Fruit fly (Drosophila melanogaster) whole organism, embryonic: ENCODE results near the gene CG34290.

Experiments used
- Adf1 ChIP-seq: fragments of 200-800 bp; sonication (Bioruptor generic); IDR thresholded peaks from 2 replicates; pipeline ENCODE4 v1.3.6; 2022; ENCODE audit warnings: missing biosample characterization, missing genetic modification characterization
- Atf3 ChIP-seq: fragments of 200-800 bp; sonication (Bioruptor generic); optimal IDR thresholded peaks from 3 replicates; lab custom pipeline; 2016; ENCODE audit warnings: missing biosample characterization, missing genetic modification characterization
- CG10267 ChIP-seq: fragments of 200-800 bp; sonication (Bioruptor generic); optimal IDR thresholded peaks from 2 replicates; lab custom pipeline; 2018; ENCODE audit warnings: missing biosample characterization, mild to moderate bottlenecking, missing genetic modification characterization, moderate library complexity
- CG10959 ChIP-seq: fragments of 200-800 bp; sonication (Bioruptor generic); IDR thresholded peaks from 2 replicates; pipeline ENCODE4 v1.3.6; 2022; ENCODE audit warnings: missing biosample characterization, missing genetic modification characterization
- CG10979 ChIP-seq: fragments of 200-800 bp; sonication (Bioruptor generic); optimal IDR thresholded peaks from 2 replicates; lab custom pipeline; 2018; ENCODE audit warnings: missing biosample characterization, mild to moderate bottlenecking, missing genetic modification characterization, moderate library complexity
- CG12071 ChIP-seq: fragments of 200-800 bp; sonication (Bioruptor generic); optimal IDR thresholded peaks from 3 replicates; lab custom pipeline; 2018; ENCODE audit warnings: missing biosample characterization, mild to moderate bottlenecking, missing genetic modification characterization
- CG13123 ChIP-seq: fragments of 200-800 bp; sonication (Bioruptor generic); optimal IDR thresholded peaks from 2 replicates; lab custom pipeline; 2016; ENCODE audit warnings: missing biosample characterization, missing genetic modification characterization
- CG14441 ChIP-seq: fragments of 200-800 bp; sonication (Bioruptor generic); IDR thresholded peaks from 2 replicates; pipeline ENCODE4 v1.3.6; 2022; ENCODE audit warnings: missing biosample characterization, missing genetic modification characterization
- CG18764 ChIP-seq: fragments of 200-800 bp; sonication (Bioruptor generic); optimal IDR thresholded peaks from 3 replicates; lab custom pipeline; 2016; ENCODE audit warnings: missing biosample characterization, missing genetic modification characterization
- CG2202 ChIP-seq: fragments of 200-800 bp; sonication (Bioruptor generic); optimal IDR thresholded peaks from 2 replicates; lab custom pipeline; 2018; ENCODE audit warnings: missing biosample characterization, mild to moderate bottlenecking, missing genetic modification characterization
- CG30431 ChIP-seq: fragments of 200-800 bp; sonication (Bioruptor generic); optimal IDR thresholded peaks from 2 replicates; lab custom pipeline; 2017; ENCODE audit warnings: missing biosample characterization, missing genetic modification characterization
- CG3407 ChIP-seq: fragments of 200-800 bp; sonication (Bioruptor generic); optimal IDR thresholded peaks from 2 replicates; lab custom pipeline; 2018; ENCODE audit warnings: missing biosample characterization, mild to moderate bottlenecking, missing genetic modification characterization
- CG4282 ChIP-seq: fragments of 200-800 bp; sonication (Bioruptor generic); optimal IDR thresholded peaks from 2 replicates; lab custom pipeline; 2016; ENCODE audit warnings: missing biosample characterization, missing genetic modification characterization
- CG4424 ChIP-seq: fragments of 200-800 bp; sonication (Bioruptor generic); optimal IDR thresholded peaks from 3 replicates; lab custom pipeline; 2016; ENCODE audit warnings: missing biosample characterization, missing genetic modification characterization
- CG4820 ChIP-seq: fragments of 200-800 bp; sonication (Bioruptor generic); optimal IDR thresholded peaks from 3 replicates; lab custom pipeline; 2016; ENCODE audit warnings: missing biosample characterization, missing genetic modification characterization
- CG5180 ChIP-seq: fragments of 200-800 bp; sonication (Bioruptor generic); optimal IDR thresholded peaks from 3 replicates; lab custom pipeline; 2017; ENCODE audit warnings: missing biosample characterization, missing genetic modification characterization, mild to moderate bottlenecking, moderate library complexity, missing genetic modification reagents
- CG5953 ChIP-seq: fragments of 200-800 bp; sonication (Bioruptor generic); IDR thresholded peaks from 2 replicates; pipeline ENCODE4 v1.3.6; 2022; ENCODE audit warnings: missing biosample characterization, missing genetic modification characterization
- CG7357 ChIP-seq: fragments of 200-800 bp; sonication (Bioruptor generic); IDR thresholded peaks from 3 replicates; pipeline ENCODE4 v1.3.6; 2022; ENCODE audit warnings: missing biosample characterization, missing genetic modification characterization
- CG7372 ChIP-seq: fragments of 200-800 bp; sonication (Bioruptor generic); IDR thresholded peaks from 2 replicates; pipeline ENCODE4 v1.3.6; 2022; ENCODE audit warnings: missing biosample characterization, missing genetic modification characterization
- CG7556 ChIP-seq: fragments of 200-800 bp; sonication (Bioruptor generic); optimal IDR thresholded peaks from 2 replicates; lab custom pipeline; 2017; ENCODE audit warnings: missing biosample characterization, mild to moderate bottlenecking, missing genetic modification characterization
- E2f1 ChIP-seq: fragments of 200-800 bp; sonication (Bioruptor generic); IDR thresholded peaks from 2 replicates; pipeline ENCODE4 v1.3.6; 2022; ENCODE audit warnings: missing biosample characterization, missing genetic modification characterization
- H2.0 ChIP-seq: fragments of 200-800 bp; sonication (Bioruptor generic); IDR thresholded peaks from 2 replicates; pipeline ENCODE4 v1.3.6; 2022; ENCODE audit warnings: missing biosample characterization, missing genetic modification characterization
- HHEX ChIP-seq: fragments of 200-800 bp; sonication (Bioruptor generic); optimal IDR thresholded peaks from 3 replicates; lab custom pipeline; 2017; ENCODE audit warnings: missing biosample characterization, mild to moderate bottlenecking, missing genetic modification characterization, missing genetic modification reagents
- HLH4C ChIP-seq: fragments of 200-800 bp; sonication (Bioruptor generic); IDR thresholded peaks from 3 replicates; pipeline ENCODE4 v1.3.6; 2022; ENCODE audit warnings: missing biosample characterization, missing genetic modification characterization; ENCODE audit not compliant: partially characterized antibody
- Hsf ChIP-seq: fragments of 200-800 bp; sonication (Bioruptor generic); optimal IDR thresholded peaks from 3 replicates; lab custom pipeline; 2016; ENCODE audit warnings: missing biosample characterization, missing genetic modification characterization
- Neu2 ChIP-seq: fragments of 200-800 bp; sonication (Bioruptor generic); optimal IDR thresholded peaks from 3 replicates; lab custom pipeline; 2016; ENCODE audit warnings: missing biosample characterization, missing genetic modification characterization, borderline replicate concordance
- NfI ChIP-seq: fragments of 200-800 bp; sonication (Bioruptor generic); optimal IDR thresholded peaks from 3 replicates; lab custom pipeline; 2018; ENCODE audit warnings: missing biosample characterization, mild to moderate bottlenecking, missing genetic modification characterization, moderate library complexity
- Ptx1 ChIP-seq: fragments of 200-800 bp; sonication (Bioruptor generic); IDR thresholded peaks from 2 replicates; pipeline ENCODE4 v1.3.6; 2022; ENCODE audit warnings: missing biosample characterization, missing genetic modification characterization
- Sin3A ChIP-seq: fragments of >200 bp; optimal IDR thresholded peaks from 2 replicates; lab custom pipeline; 2018
- ab ChIP-seq: fragments of 200-800 bp; sonication (Bioruptor generic); optimal IDR thresholded peaks from 2 replicates; lab custom pipeline; 2016; ENCODE audit warnings: missing biosample characterization, missing genetic modification characterization
- cato ChIP-seq: fragments of 200-800 bp; sonication (Bioruptor generic); optimal IDR thresholded peaks from 2 replicates; lab custom pipeline; 2016; ENCODE audit warnings: missing biosample characterization, missing genetic modification characterization, borderline replicate concordance
- gsb ChIP-seq: fragments of 200-800 bp; sonication (Bioruptor generic); IDR thresholded peaks from 2 replicates; pipeline ENCODE4 v1.3.6; 2022; ENCODE audit warnings: missing biosample characterization, missing genetic modification characterization
- gsb-n ChIP-seq: fragments of 200-800 bp; sonication (Bioruptor generic); optimal IDR thresholded peaks from 3 replicates; lab custom pipeline; 2018; ENCODE audit warnings: missing biosample characterization, mild to moderate bottlenecking, missing genetic modification characterization
- gt ChIP-seq: fragments of 200-800 bp; sonication (Bioruptor generic); IDR thresholded peaks from 2 replicates; pipeline ENCODE4 v1.3.6; 2022; ENCODE audit warnings: missing biosample characterization, missing genetic modification characterization
- hb ChIP-seq: fragments of 200-800 bp; sonication (Bioruptor generic); IDR thresholded peaks from 3 replicates; pipeline ENCODE4 v1.3.6; 2022; ENCODE audit warnings: missing biosample characterization, missing genetic modification characterization; ENCODE audit not compliant: partially characterized antibody
- ind ChIP-seq: fragments of 200-800 bp; sonication (Bioruptor generic); optimal IDR thresholded peaks from 3 replicates; lab custom pipeline; 2016; ENCODE audit warnings: missing biosample characterization, missing genetic modification characterization
- inv ChIP-seq: fragments of 200-800 bp; sonication (Bioruptor generic); IDR thresholded peaks from 2 replicates; pipeline ENCODE4 v1.3.6; 2022; ENCODE audit warnings: missing biosample characterization, missing genetic modification characterization; ENCODE audit not compliant: partially characterized antibody
- lola ChIP-seq, 3 experiments: fragments of >200 bp in 2 of 3; fragments of 200-800 bp in 1 of 3; sonication (Bioruptor generic) in 1 of 3; optimal IDR thresholded peaks; 2 replicates each; lab custom pipeline; 2017 to 2019; ENCODE audit warnings: missing biosample characterization in 3 of 3, missing genetic modification characterization in 3 of 3, mild to moderate bottlenecking in 1 of 3, moderate library complexity in 1 of 3
- nerfin-1 ChIP-seq: fragments of 200-800 bp; sonication (Bioruptor generic); optimal IDR thresholded peaks from 3 replicates; lab custom pipeline; 2019; ENCODE audit warnings: missing biosample characterization, mild to moderate bottlenecking, missing genetic modification characterization, moderate library complexity
- phol ChIP-seq: fragments of 200-800 bp; sonication (Bioruptor generic); optimal IDR thresholded peaks from 3 replicates; lab custom pipeline; 2018; ENCODE audit warnings: missing biosample characterization, mild to moderate bottlenecking, missing genetic modification characterization, moderate library complexity
- prd ChIP-seq, 3 experiments: fragments of >200 bp in 2 of 3; fragments of 200-800 bp in 1 of 3; sonication (Bioruptor generic) in 1 of 3; optimal IDR thresholded peaks in 2 of 3; IDR thresholded peaks in 1 of 3; 2 replicates in 2 of 3; 3 replicates in 1 of 3; pipeline versions ENCODE4 v1.3.6 to Lab custom; 2017 to 2022; ENCODE audit warnings: missing biosample characterization in 1 of 3, missing genetic modification characterization in 1 of 3
- row ChIP-seq: fragments of 200-800 bp; sonication (Bioruptor generic); IDR thresholded peaks from 3 replicates; pipeline ENCODE4 v1.3.6; 2022; ENCODE audit warnings: missing biosample characterization, missing genetic modification characterization
- salm ChIP-seq: fragments of 200-800 bp; sonication (Bioruptor generic); optimal IDR thresholded peaks from 2 replicates; lab custom pipeline; 2018; ENCODE audit warnings: missing biosample characterization, mild to moderate bottlenecking, missing genetic modification characterization
- slbo ChIP-seq: fragments of 200-800 bp; sonication (Bioruptor generic); IDR thresholded peaks from 2 replicates; pipeline ENCODE4 v1.3.6; 2022; ENCODE audit warnings: missing biosample characterization, missing genetic modification characterization
- slou ChIP-seq: fragments of 200-800 bp; sonication (Bioruptor generic); optimal IDR thresholded peaks from 3 replicates; lab custom pipeline; 2016; ENCODE audit warnings: missing biosample characterization, missing genetic modification characterization
- toy ChIP-seq: fragments of 200-800 bp; sonication (Bioruptor generic); IDR thresholded peaks from 2 replicates; pipeline ENCODE4 v1.3.6; 2022; ENCODE audit warnings: missing biosample characterization, missing genetic modification characterization
- ttk ChIP-seq: fragments of 200-800 bp; sonication (Bioruptor generic); IDR thresholded peaks from 2 replicates; pipeline ENCODE4 v2.1.2; 2022; ENCODE audit warnings: missing biosample characterization, missing genetic modification characterization

Gene CG34290

dm6 chr3R:24318217-24319082 lies 28.8 kb upstream of the CG34290 start, which contains the start of the genes Nab2 and BRWD3 (continued):
- TF ChIP-seq E2f1 (GFP tag; lab: Robert Waterston, UW): peak; percentile 45; the same call in 1 of the 2 replicates
- TF ChIP-seq row (GFP tag; lab: Robert Waterston, UW): peak; percentile 70
- peak in 1 of 3 experiments; percentile 67 for TF ChIP-seq lola (GFP tag; optimal IDR thresholded peaks at IDR 0.05; lab: Kevin White, UChicago)
- peak; percentile 18 for TF ChIP-seq Sin3A (lab: Kevin White, UChicago)
- no peak for TF ChIP-seq gt
- peak; percentile 41; the same call in 1 of the 3 replicates for TF ChIP-seq CG7357 (GFP tag; lab: Robert Waterston, UW)
- no peak for TF ChIP-seq toy
- peak; percentile 5 for TF ChIP-seq CG4820
- no peak for TF ChIP-seq HHEX (GFP tag; lab: Kevin White, UChicago)
- no peak; the same call in 1 of the 2 replicates for TF ChIP-seq Adf1
- peak; percentile 52 for TF ChIP-seq CG4424
- peak; percentile 59; the same call in 1 of the 3 replicates for TF ChIP-seq hb (GFP tag; lab: Robert Waterston, UW)
- no peak for TF ChIP-seq CG2202
- TF ChIP-seq, all 482 proteins: peak for 166

- TF ChIP-seq gsb (no peak), CG30431 (GFP tag; lab: Kevin White, UChicago) (peak; percentile 0), CG13123 (no peak), prd (optimal IDR thresholded peaks at IDR 0.05; lab: Kevin White, UChicago) (no peak), prd (GFP tag; IDR thresholded peaks at IDR 0.05; lab: Robert Waterston, UW) (peak; percentile 30; the same call in 1 of the 3 replicates), Ptx1 (GFP tag; lab: Robert Waterston, UW) (peak; percentile 36; the same call in 1 of the 2 replicates), phol (peak; percentile 11), slou (GFP tag; lab: Kevin White, UChicago) (peak; percentile 9), CG10979 (no peak), CG5180 (GFP tag; lab: Kevin White, UChicago) (no peak), ind (GFP tag; lab: Kevin White, UChicago) (no peak), cato (GFP tag; lab: Kevin White, UChicago) (no peak), ttk (GFP tag; lab: Robert Waterston, UW) (no peak), ab (GFP tag; lab: Kevin White, UChicago) (no peak), CG4282 (GFP tag; lab: Kevin White, UChicago) (no peak), NfI (no peak), Atf3 (GFP tag; lab: Kevin White, UChicago) (no peak), CG10267 (tag; lab: Kevin White, UChicago) (no peak), CG3407 (no peak), inv (GFP tag; lab: Robert Waterston, UW) (no peak), CG12071 (GFP tag; lab: Kevin White, UChicago) (no peak), H2.0 (no peak), Neu2 (GFP tag; lab: Kevin White, UChicago) (no peak), salm (tag; lab: Kevin White, UChicago) (no peak), CG5953 (GFP tag; lab: Robert Waterston, UW) (no peak), row (GFP tag; lab: Robert Waterston, UW) (peak; percentile 56; the same call in 2 of the 3 replicates), CG10959 (no peak), CG18764 (GFP tag; lab: Kevin White, UChicago) (no peak), CG7372 (GFP tag; lab: Robert Waterston, UW) (no peak), CG7357 (GFP tag; lab: Robert Waterston, UW) (peak; percentile 31; the same call in 1 of the 3 replicates), nerfin-1 (tag; lab: Kevin White, UChicago) (no peak), HLH4C (GFP tag; lab: Robert Waterston, UW) (no peak), CG4820 (no peak), slbo (GFP tag; lab: Robert Waterston, UW) (peak; percentile 54), CG14441 (peak; percentile 49; the same call in 1 of the 2 replicates), Hsf (GFP tag; lab: Kevin White, UChicago) (no peak), gsb-n (tag; lab: Kevin White, UChicago) (no peak), CG7556 (GFP tag; lab: Kevin White, UChicago) (no peak)
Observed at dm6 chr3R:24303060-24303459, 13.4 kb upstream of the CG34290 start.
